Worm (Caenorhabditis elegans): Measurements from ENCODE around the gene F01D5.8.

Gene F01D5.8

ce11 chrII:14049097-14049496 is 38.6 kb downstream of the F01D5.8 start (continued):
- TF ChIP-seq ztf-11 (tag; optimal IDR thresholded peaks at IDR 0.05) (no peak), eor-1 (tag; optimal IDR thresholded peaks at IDR 0.05) (no peak), hmg-11 (tag; optimal IDR thresholded peaks at IDR 0.05) (peak; percentile 12)

ce11 chrII:14050506-14050905 is 40.0 kb downstream of the F01D5.8 start:
- no peak for TF ChIP-seq mdl-1 (tag; optimal IDR thresholded peaks at IDR 0.05)
- TF ChIP-seq pqm-1 (tag; optimal IDR thresholded peaks at IDR 0.05) = peak; percentile 47
- TF ChIP-seq unc-62 (GFP tag; optimal IDR thresholded peaks at IDR 0.05) = no peak
- TF ChIP-seq nhr-11 (tag; optimal IDR thresholded peaks at IDR 0.05) = no peak
- peak; percentile 50 for TF ChIP-seq ceh-28 (tag; optimal IDR thresholded peaks at IDR 0.05)
- no peak for TF ChIP-seq daf-12 (tag; optimal IDR thresholded peaks at IDR 0.05)
- TF ChIP-seq lin-15B (tag; optimal IDR thresholded peaks at IDR 0.05) = peak; percentile 70
- no peak for TF ChIP-seq elt-3 (tag; optimal IDR thresholded peaks at IDR 0.05)
- TF ChIP-seq jun-1 (tag; optimal IDR thresholded peaks at IDR 0.05) = peak; percentile 54
- TF ChIP-seq fkh-10 (GFP tag; optimal IDR thresholded peaks at IDR 0.05) = no peak
- peak; percentile 18 for TF ChIP-seq lsy-12 (tag; optimal IDR thresholded peaks at IDR 0.05)
- no peak for TF ChIP-seq ztf-11 (tag; optimal IDR thresholded peaks at IDR 0.05)
- no peak for TF ChIP-seq nhr-12 (tag; optimal IDR thresholded peaks at IDR 0.05)
- no peak for TF ChIP-seq fos-1 (tag; optimal IDR thresholded peaks at IDR 0.05)
- TF ChIP-seq pha-4 (tag; optimal IDR thresholded peaks at IDR 0.05) = peak; percentile 89
- TF ChIP-seq nhr-237 (tag; optimal IDR thresholded peaks at IDR 0.05) = no peak
- no peak for TF ChIP-seq nhr-76 (tag; optimal IDR thresholded peaks at IDR 0.05)
- no peak for TF ChIP-seq ZK546.5 (tag; optimal IDR thresholded peaks at IDR 0.05)
- peak; percentile 75 for TF ChIP-seq elt-2 (tag; optimal IDR thresholded peaks at IDR 0.05)
- peak; percentile 3 for TF ChIP-seq elt-1 (tag; optimal IDR thresholded peaks at IDR 0.05)
- no peak for TF ChIP-seq unc-39 (tag; optimal IDR thresholded peaks at IDR 0.05)
- TF ChIP-seq lin-39 (tag; optimal IDR thresholded peaks at IDR 0.05) = peak; percentile 42
- TF ChIP-seq hmg-11 (tag; optimal IDR thresholded peaks at IDR 0.05) = peak; percentile 58
- TF ChIP-seq zag-1 (tag; optimal IDR thresholded peaks at IDR 0.05) = no peak
- TF ChIP-seq ama-1 (optimal IDR thresholded peaks at IDR 0.05) = no peak
- peak; percentile 24 for TF ChIP-seq nhr-23 (tag; optimal IDR thresholded peaks at IDR 0.05)
- TF ChIP-seq nhr-77 (tag; optimal IDR thresholded peaks at IDR 0.05) = no peak
- TF ChIP-seq skn-1 (tag; optimal IDR thresholded peaks at IDR 0.05) = no peak
- TF ChIP-seq nhr-28 (tag; optimal IDR thresholded peaks at IDR 0.05) = no peak
- TF ChIP-seq aly-2 (tag; optimal IDR thresholded peaks at IDR 0.05) = no peak
- no peak for TF ChIP-seq tbx-2 (tag; optimal IDR thresholded peaks at IDR 0.05)
- no peak for TF ChIP-seq fkh-2 (tag; optimal IDR thresholded peaks at IDR 0.05)
- peak; percentile 48 for TF ChIP-seq snpc-4 (tag; optimal IDR thresholded peaks at IDR 0.05)
- no peak for TF ChIP-seq mml-1 (tag; optimal IDR thresholded peaks at IDR 0.05)
- peak; percentile 22 for TF ChIP-seq nhr-43 (tag; optimal IDR thresholded peaks at IDR 0.05; ENCODE audit: poor library complexity, severe bottlenecking)
- no peak for TF ChIP-seq ceh-82 (tag; optimal IDR thresholded peaks at IDR 0.05)
- no peak for TF ChIP-seq ztf-4 (tag; optimal IDR thresholded peaks at IDR 0.05)
- TF ChIP-seq nhr-67 (tag; optimal IDR thresholded peaks at IDR 0.05) = no peak
- TF ChIP-seq nfya-1 (tag; optimal IDR thresholded peaks at IDR 0.05; ENCODE audit: insufficient read depth) = peak; percentile 62
- no peak for TF ChIP-seq egl-27 (tag; optimal IDR thresholded peaks at IDR 0.05)
- no peak for TF ChIP-seq ceh-16 (tag; optimal IDR thresholded peaks at IDR 0.05)
- TF ChIP-seq sea-2 (GFP tag; optimal IDR thresholded peaks at IDR 0.05) = no peak
- TF ChIP-seq nhr-25 (tag; optimal IDR thresholded peaks at IDR 0.05) = peak; percentile 76
- TF ChIP-seq R02D3.7 (tag; optimal IDR thresholded peaks at IDR 0.05) = peak; percentile 30
- TF ChIP-seq egl-5 (tag; optimal IDR thresholded peaks at IDR 0.05) = peak; percentile 19
- no peak for TF ChIP-seq eor-1 (tag; optimal IDR thresholded peaks at IDR 0.05)
- TF ChIP-seq ceh-9 (tag; optimal IDR thresholded peaks at IDR 0.05) = no peak
